Worm (Caenorhabditis elegans): ENCODE data around the gene K04A8.20.

DNA sequence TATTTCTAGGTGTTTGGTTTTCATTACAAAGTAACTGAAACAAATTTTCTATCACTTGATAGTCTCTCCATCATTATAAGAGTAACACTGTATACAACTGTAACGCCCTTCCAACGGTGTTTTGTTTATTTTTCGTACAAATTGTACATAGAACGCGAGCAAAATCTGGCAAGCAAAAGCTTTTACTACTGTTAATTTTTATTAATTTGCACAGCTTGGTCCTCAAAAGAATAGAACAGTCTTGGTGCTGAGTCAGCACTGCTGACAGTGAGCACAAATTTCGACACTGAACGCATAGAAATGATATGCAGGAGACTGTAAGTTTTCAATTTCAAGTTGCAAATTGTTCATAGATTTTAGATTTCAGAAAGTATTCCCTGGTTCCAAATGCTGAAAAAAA, 41.0 kb downstream of the K04A8.20 start, which contains the start of gene ZK1055.2:
- TF ChIP-seq elt-2 (tag; optimal IDR thresholded peaks at IDR 0.05) = no peak
- no peak for TF ChIP-seq ceh-34 (tag; optimal IDR thresholded peaks at IDR 0.05)
- no peak for TF ChIP-seq pat-9 (tag; optimal IDR thresholded peaks at IDR 0.05)
- no peak for TF ChIP-seq C08G9.2 (tag; optimal IDR thresholded peaks at IDR 0.05)
- no peak for TF ChIP-seq fkh-10 (GFP tag; optimal IDR thresholded peaks at IDR 0.05)
- no peak for TF ChIP-seq nhr-11 (tag; optimal IDR thresholded peaks at IDR 0.05)
- no peak for TF ChIP-seq ahr-1 (tag; optimal IDR thresholded peaks at IDR 0.05)
- no peak for TF ChIP-seq ama-1 (optimal IDR thresholded peaks at IDR 0.05)
- TF ChIP-seq syd-9 (tag; optimal IDR thresholded peaks at IDR 0.05) = no peak
